Fruit fly (Drosophila melanogaster): ENCODE results near the gene Pdss2.

Gene Pdss2

DNA sequence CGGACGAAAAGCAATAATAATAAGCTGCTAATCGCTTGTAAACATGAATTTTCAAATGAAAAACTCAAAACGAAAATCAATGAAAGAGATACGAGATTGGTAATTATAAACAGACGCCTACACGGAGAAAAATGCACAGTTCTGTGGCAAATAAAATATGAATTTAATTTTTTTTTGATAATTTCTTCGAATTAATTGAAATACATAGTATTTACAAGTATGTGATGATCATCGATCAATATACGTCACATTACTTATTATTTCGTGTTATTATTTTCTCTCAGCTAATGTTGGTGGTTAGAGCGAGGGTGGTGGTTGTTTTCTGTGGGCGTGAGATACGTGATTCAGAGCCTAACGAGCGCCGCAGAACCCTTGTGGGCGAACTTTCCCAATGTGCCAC, 26.0 kb downstream of the Pdss2 start (continued):
- TF ChIP-seq CG12942 (GFP tag; optimal IDR thresholded peaks at IDR 0.05) (peak; percentile 43), slp2 (GFP tag; optimal IDR thresholded peaks at IDR 0.05) (peak; percentile 51), tio (GFP tag; optimal IDR thresholded peaks at IDR 0.05) (peak; percentile 50), sc (optimal IDR thresholded peaks at IDR 0.05) (no peak), sc (GFP tag; optimal IDR thresholded peaks at IDR 0.05) (peak; percentile 38), Bdp1 (GFP tag; optimal IDR thresholded peaks at IDR 0.05) (peak; percentile 49), NK7.1 (GFP tag; optimal IDR thresholded peaks at IDR 0.05) (peak; percentile 35), twi (tag; optimal IDR thresholded peaks at IDR 0.05) (no peak), CG14965 (GFP tag; optimal IDR thresholded peaks at IDR 0.05; ENCODE audit: borderline replicate concordance) (no peak), CG4282 (GFP tag; optimal IDR thresholded peaks at IDR 0.05) (no peak), wor (GFP tag; IDR thresholded peaks at IDR 0.05) (peak; percentile 62), CG17568 (GFP tag; optimal IDR thresholded peaks at IDR 0.05) (peak; percentile 48), Mad (GFP tag; optimal IDR thresholded peaks at IDR 0.05) (peak; percentile 44), BtbVII (GFP tag; optimal IDR thresholded peaks at IDR 0.05) (peak; percentile 63), Hr78 (GFP tag; optimal IDR thresholded peaks at IDR 0.05) (peak in 1 of 2 experiments; percentile 45), CG4360 (GFP tag; IDR thresholded peaks at IDR 0.05) (0 out of 2 replicates have a peak, but pooled peaks have one; percentile 28), CG10431 (GFP tag; optimal IDR thresholded peaks at IDR 0.05) (no peak), Dfd (GFP tag; optimal IDR thresholded peaks at IDR 0.05) (no peak), eyg (GFP tag; optimal IDR thresholded peaks at IDR 0.05) (no peak), bigmax (GFP tag; optimal IDR thresholded peaks at IDR 0.05) (no peak), Hmr (GFP tag; optimal IDR thresholded peaks at IDR 0.05) (peak; percentile 57), Deaf1 (tag; optimal IDR thresholded peaks at IDR 0.05) (peak; percentile 38), CG18476 (GFP tag; optimal IDR thresholded peaks at IDR 0.05) (peak; percentile 68), disco-r (GFP tag; optimal IDR thresholded peaks at IDR 0.05) (no peak), PHDP (tag; optimal IDR thresholded peaks at IDR 0.05) (peak; percentile 83), Asciz (GFP tag; optimal IDR thresholded peaks at IDR 0.05) (peak; percentile 84), Chrac-16 (GFP tag; optimal IDR thresholded peaks at IDR 0.05) (peak; percentile 50), HHEX (GFP tag; optimal IDR thresholded peaks at IDR 0.05) (peak; percentile 59), Meics (GFP tag; optimal IDR thresholded peaks at IDR 0.05) (peak; percentile 62), tll (GFP tag; optimal IDR thresholded peaks at IDR 0.05) (no peak), CG10321 (GFP tag; IDR thresholded peaks at IDR 0.05) (peak; percentile 39; the same call in 1 of the 2 replicates), CHES-1-like (GFP tag; optimal IDR thresholded peaks at IDR 0.05) (peak; percentile 19), caup (GFP tag; optimal IDR thresholded peaks at IDR 0.05; ENCODE audit: severe bottlenecking) (peak; percentile 50), Nf-YC (tag; optimal IDR thresholded peaks at IDR 0.05) (peak; percentile 11), ap (GFP tag; IDR thresholded peaks at IDR 0.05) (peak; percentile 69; the same call in 1 of the 2 replicates), usp (GFP tag; optimal IDR thresholded peaks at IDR 0.05) (no peak), CG18262 (tag; optimal IDR thresholded peaks at IDR 0.05) (peak; percentile 78), ERR (GFP tag; optimal IDR thresholded peaks at IDR 0.05) (no peak), dysf (GFP tag; IDR thresholded peaks at IDR 0.05) (peak; percentile 72), NFAT (GFP tag; IDR thresholded peaks at IDR 0.05) (peak; percentile 36; the same call in 1 of the 2 replicates), odd (GFP tag; optimal IDR thresholded peaks at IDR 0.05) (peak; percentile 27), Bteb2 (GFP tag; optimal IDR thresholded peaks at IDR 0.05) (peak; percentile 54), org-1 (GFP tag; optimal IDR thresholded peaks at IDR 0.05) (peak; percentile 79), CG8765 (GFP tag; IDR thresholded peaks at IDR 0.05) (no peak), CG17385 (GFP tag; optimal IDR thresholded peaks at IDR 0.05) (peak; percentile 76), CG4328 (GFP tag; optimal IDR thresholded peaks at IDR 0.05) (peak; percentile 55), CG4404 (GFP tag; IDR thresholded peaks at IDR 0.05) (peak; percentile 26; the same call in 1 of the 2 replicates), CG6175 (GFP tag; IDR thresholded peaks at IDR 0.05) (no peak; the same call in 2 of the 3 replicates), ranshi (GFP tag; IDR thresholded peaks at IDR 0.05) (peak; percentile 71), dimm (GFP tag; IDR thresholded peaks at IDR 0.05) (peak; percentile 50; the same call in 1 of the 2 replicates), Spps (tag; optimal IDR thresholded peaks at IDR 0.05) (peak; percentile 54)
